Fruit fly (Drosophila melanogaster) whole organism, embryonic: ENCODE results near the gene CG16758.

Experiments
- CG10979 ChIP-seq: fragments of 200-800 bp; sonication (Bioruptor generic); optimal IDR thresholded peaks from 2 replicates; lab custom pipeline; 2018; ENCODE audit warnings: missing biosample characterization, mild to moderate bottlenecking, missing genetic modification characterization, moderate library complexity
- CG11085 ChIP-seq: fragments of 200-800 bp; sonication (Bioruptor generic); IDR thresholded peaks from 2 replicates; pipeline ENCODE4 v1.3.6; 2022; ENCODE audit warnings: missing biosample characterization, missing genetic modification characterization
- CG11398 ChIP-seq: fragments of 200-800 bp; sonication (Bioruptor generic); optimal IDR thresholded peaks from 2 replicates; lab custom pipeline; 2016; ENCODE audit warnings: missing biosample characterization, missing genetic modification characterization
- CG11696 ChIP-seq: fragments of 200-800 bp; sonication (Bioruptor generic); IDR thresholded peaks from 2 replicates; pipeline ENCODE4 v1.3.6; 2022; ENCODE audit warnings: missing biosample characterization, missing genetic modification characterization
- CG12391 ChIP-seq: fragments of 200-800 bp; sonication (Bioruptor generic); optimal IDR thresholded peaks from 3 replicates; lab custom pipeline; 2018; ENCODE audit warnings: missing biosample characterization, mild to moderate bottlenecking, missing genetic modification characterization, moderate library complexity
- CG15073 ChIP-seq: fragments of 200-800 bp; sonication (Bioruptor generic); optimal IDR thresholded peaks from 2 replicates; lab custom pipeline; 2016; ENCODE audit warnings: missing biosample characterization, missing genetic modification characterization
- CG16815 ChIP-seq: fragments of 200-800 bp; sonication (Bioruptor generic); optimal IDR thresholded peaks from 3 replicates; lab custom pipeline; 2017; ENCODE audit warnings: missing biosample characterization, mild to moderate bottlenecking, missing genetic modification characterization
- CG16863 ChIP-seq: fragments of 200-800 bp; sonication (Bioruptor generic); optimal IDR thresholded peaks from 3 replicates; lab custom pipeline; 2016; ENCODE audit warnings: missing biosample characterization, missing genetic modification characterization
- CG17328 ChIP-seq: fragments of 200-800 bp; sonication (Bioruptor generic); IDR thresholded peaks from 2 replicates; pipeline ENCODE4 v1.3.6; 2022; ENCODE audit warnings: missing biosample characterization, missing genetic modification characterization
- CG1832 ChIP-seq: fragments of 200-800 bp; sonication (Bioruptor generic); optimal IDR thresholded peaks from 2 replicates; lab custom pipeline; 2017; ENCODE audit warnings: missing biosample characterization, mild to moderate bottlenecking, missing genetic modification characterization, inconsistent platforms
- CG2712 ChIP-seq: fragments of 200-800 bp; optimal IDR thresholded peaks from 3 replicates; lab custom pipeline; 2019; ENCODE audit warnings: missing biosample characterization, mild to moderate bottlenecking, missing genetic modification characterization, moderate library complexity
- CG34224 ChIP-seq: fragments of 200-800 bp; sonication (Bioruptor generic); IDR thresholded peaks from 3 replicates; pipeline ENCODE4 v1.3.6; 2022; ENCODE audit warnings: missing biosample characterization, missing genetic modification characterization; ENCODE audit not compliant: partially characterized antibody
- CG3847 ChIP-seq: fragments of 200-800 bp; sonication (Bioruptor generic); IDR thresholded peaks from 2 replicates; pipeline ENCODE4 v1.3.6; 2022; ENCODE audit warnings: missing biosample characterization, missing genetic modification characterization
- CG4404 ChIP-seq: fragments of 200-800 bp; sonication (Bioruptor generic); IDR thresholded peaks from 2 replicates; pipeline ENCODE4 v1.3.6; 2022; ENCODE audit warnings: missing biosample characterization, missing genetic modification characterization
- CG6254 ChIP-seq: fragments of 200-800 bp; sonication (Bioruptor generic); optimal IDR thresholded peaks from 3 replicates; lab custom pipeline; 2017; ENCODE audit warnings: mild to moderate bottlenecking, missing biosample characterization, missing genetic modification reagents, missing genetic modification characterization
- CG7786 ChIP-seq: fragments of 200-800 bp; sonication (Bioruptor generic); optimal IDR thresholded peaks from 2 replicates; lab custom pipeline; 2016; ENCODE audit warnings: missing biosample characterization, missing genetic modification characterization
- CG8924 ChIP-seq: fragments of 200-800 bp; optimal IDR thresholded peaks from 3 replicates; lab custom pipeline; 2019; ENCODE audit warnings: missing biosample characterization, mild to moderate bottlenecking, missing genetic modification characterization, moderate library complexity
- CG9727 ChIP-seq: fragments of 200-800 bp; sonication (Bioruptor generic); optimal IDR thresholded peaks from 3 replicates; lab custom pipeline; 2017; ENCODE audit warnings: missing biosample characterization, mild to moderate bottlenecking, missing genetic modification characterization
- D ChIP-seq, 2 experiments: fragments of 200-800 bp in 1 of 2; fragments of >200 bp in 1 of 2; sonication (Bioruptor generic) in 1 of 2; optimal IDR thresholded peaks; 2 replicates in 1 of 2; 3 replicates in 1 of 2; lab custom pipeline; 2017; ENCODE audit warnings: mild to moderate bottlenecking in 1 of 2, missing biosample characterization in 1 of 2, missing genetic modification characterization in 1 of 2, missing genetic modification reagents in 1 of 2
- D19A ChIP-seq: fragments of 200-800 bp; optimal IDR thresholded peaks from 3 replicates; lab custom pipeline; 2019; ENCODE audit warnings: missing biosample characterization, mild to moderate bottlenecking, missing genetic modification characterization, moderate library complexity
- Dp ChIP-seq: fragments of 200-800 bp; sonication (Bioruptor generic); optimal IDR thresholded peaks from 2 replicates; lab custom pipeline; 2018; ENCODE audit warnings: missing biosample characterization, mild to moderate bottlenecking, missing genetic modification characterization, moderate library complexity
- Elba2 ChIP-seq: fragments of 200-800 bp; sonication (Bioruptor generic); optimal IDR thresholded peaks from 3 replicates; lab custom pipeline; 2016; ENCODE audit warnings: missing biosample characterization, missing genetic modification characterization
- GATAe ChIP-seq: fragments of 200-800 bp; sonication (Bioruptor generic); conservative IDR thresholded peaks from 2 replicates; pipeline ENCODE4 v1.3.6; 2022; ENCODE audit warnings: missing biosample characterization, missing genetic modification characterization
- Hr51 ChIP-seq, 2 experiments: fragments of 200-800 bp; sonication (Bioruptor generic); optimal IDR thresholded peaks; 2 replicates in 1 of 2; 3 replicates in 1 of 2; lab custom pipeline; 2016 to 2018; ENCODE audit warnings: missing biosample characterization in 2 of 2, missing genetic modification characterization in 2 of 2, mild to moderate bottlenecking in 1 of 2, moderate library complexity in 1 of 2
- Lim3 ChIP-seq: fragments of 200-800 bp; sonication (Bioruptor generic); IDR thresholded peaks from 2 replicates; pipeline ENCODE4 v1.3.6; 2022; ENCODE audit warnings: missing biosample characterization, missing genetic modification characterization
- Med ChIP-seq: fragments of 200-800 bp; sonication (Bioruptor generic); peaks from one replicate; lab custom pipeline; 2016; ENCODE audit warnings: missing biosample characterization, missing genetic modification characterization, mild to moderate bottlenecking, inconsistent platforms, moderate library complexity
- NC2α ChIP-seq: fragments of 200-800 bp; sonication (Bioruptor generic); optimal IDR thresholded peaks from 2 replicates; lab custom pipeline; 2016; ENCODE audit warnings: missing biosample characterization, missing genetic modification characterization
- Nf-YB ChIP-seq: fragments of 200-800 bp; sonication (Bioruptor generic); optimal IDR thresholded peaks from 3 replicates; lab custom pipeline; 2019; ENCODE audit warnings: missing biosample characterization, mild to moderate bottlenecking, missing genetic modification characterization, moderate library complexity
- Oli ChIP-seq: fragments of 200-800 bp; sonication (Bioruptor generic); optimal IDR thresholded peaks from 2 replicates; lab custom pipeline; 2018; ENCODE audit warnings: missing biosample characterization, mild to moderate bottlenecking, missing genetic modification characterization, moderate library complexity
- Optix ChIP-seq: fragments of 200-800 bp; sonication (Bioruptor generic); IDR thresholded peaks from 3 replicates; pipeline ENCODE4 v1.3.6; 2022; ENCODE audit warnings: missing biosample characterization, missing genetic modification characterization
- Xrp1 ChIP-seq: fragments of 200-800 bp; sonication (Bioruptor generic); IDR thresholded peaks from 2 replicates; pipeline ENCODE4 v1.3.6; 2022; ENCODE audit warnings: missing biosample characterization, missing genetic modification characterization
- ato ChIP-seq: fragments of 200-800 bp; sonication (Bioruptor generic); IDR thresholded peaks from 2 replicates; pipeline ENCODE4 v1.3.6; 2022; ENCODE audit warnings: missing biosample characterization, missing genetic modification characterization; ENCODE audit not compliant: partially characterized antibody
- chinmo ChIP-seq: fragments of 200-800 bp; sonication (Bioruptor generic); IDR thresholded peaks from 4 replicates; pipeline ENCODE4 v1.3.6; 2022; ENCODE audit warnings: missing biosample characterization, missing genetic modification characterization; ENCODE audit not compliant: partially characterized antibody
- crc ChIP-seq: fragments of 200-800 bp; sonication (Bioruptor generic); optimal IDR thresholded peaks from 2 replicates; lab custom pipeline; 2016; ENCODE audit warnings: missing biosample characterization, missing genetic modification characterization
- crol ChIP-seq: fragments of 200-800 bp; sonication (Bioruptor generic); IDR thresholded peaks from 2 replicates; pipeline ENCODE4 v1.3.6; 2022; ENCODE audit warnings: missing biosample characterization, missing genetic modification characterization
- dmrt99B ChIP-seq: fragments of 200-800 bp; sonication (Bioruptor generic); optimal IDR thresholded peaks from 2 replicates; lab custom pipeline; 2018; ENCODE audit warnings: missing biosample characterization, mild to moderate bottlenecking, missing genetic modification characterization, moderate library complexity
- gcm2 ChIP-seq: fragments of 200-800 bp; sonication (Bioruptor generic); optimal IDR thresholded peaks from 2 replicates; lab custom pipeline; 2016; ENCODE audit warnings: missing biosample characterization, missing genetic modification characterization
- gsb ChIP-seq: fragments of 200-800 bp; sonication (Bioruptor generic); IDR thresholded peaks from 2 replicates; pipeline ENCODE4 v1.3.6; 2022; ENCODE audit warnings: missing biosample characterization, missing genetic modification characterization
- lmd ChIP-seq: fragments of 200-800 bp; sonication (Bioruptor generic); IDR thresholded peaks from 2 replicates; pipeline ENCODE4 v1.3.6; 2022; ENCODE audit warnings: missing biosample characterization, missing genetic modification characterization
- mam ChIP-seq: fragments of 200-800 bp; sonication (Bioruptor generic); optimal IDR thresholded peaks from 3 replicates; lab custom pipeline; 2016; ENCODE audit warnings: missing biosample characterization, missing genetic modification characterization
- nmo ChIP-seq: fragments of 200-800 bp; sonication (Bioruptor generic); optimal IDR thresholded peaks from 2 replicates; lab custom pipeline; 2018; ENCODE audit warnings: missing biosample characterization, mild to moderate bottlenecking, missing genetic modification characterization, moderate library complexity
- nom ChIP-seq: fragments of 200-800 bp; sonication (Bioruptor generic); optimal IDR thresholded peaks from 2 replicates; lab custom pipeline; 2017; ENCODE audit warnings: missing biosample characterization, missing genetic modification characterization, mild to moderate bottlenecking, moderate library complexity, missing genetic modification reagents
- phol ChIP-seq: fragments of 200-800 bp; sonication (Bioruptor generic); optimal IDR thresholded peaks from 3 replicates; lab custom pipeline; 2018; ENCODE audit warnings: missing biosample characterization, mild to moderate bottlenecking, missing genetic modification characterization, moderate library complexity
- pum ChIP-seq: fragments of 200-800 bp; sonication (Bioruptor generic); optimal IDR thresholded peaks from 2 replicates; lab custom pipeline; 2016; ENCODE audit warnings: missing biosample characterization, missing genetic modification characterization
- ranshi ChIP-seq: fragments of 200-800 bp; sonication (Bioruptor generic); IDR thresholded peaks from 2 replicates; pipeline ENCODE4 v1.3.6; 2022; ENCODE audit warnings: missing biosample characterization, missing genetic modification characterization
- salm ChIP-seq: fragments of 200-800 bp; sonication (Bioruptor generic); optimal IDR thresholded peaks from 2 replicates; lab custom pipeline; 2018; ENCODE audit warnings: missing biosample characterization, mild to moderate bottlenecking, missing genetic modification characterization
- ssp ChIP-seq: fragments of 200-800 bp; sonication (Bioruptor generic); IDR thresholded peaks from 2 replicates; pipeline ENCODE4 v1.3.6; 2022; ENCODE audit warnings: missing biosample characterization, missing genetic modification characterization
- usp ChIP-seq: fragments of >200 bp; optimal IDR thresholded peaks from 2 replicates; lab custom pipeline; 2017; ENCODE audit warnings: missing biosample characterization, missing genetic modification characterization
- vvl ChIP-seq: fragments of 200-800 bp; sonication (Bioruptor generic); IDR thresholded peaks from 2 replicates; pipeline ENCODE4 v1.3.6; 2022; ENCODE audit warnings: missing biosample characterization, missing genetic modification characterization
- wdn ChIP-seq: fragments of 200-800 bp; sonication (Bioruptor generic); IDR thresholded peaks from 2 replicates; pipeline ENCODE4 v1.3.6; 2022; ENCODE audit warnings: missing biosample characterization, missing genetic modification characterization

Gene CG16758

DNA sequence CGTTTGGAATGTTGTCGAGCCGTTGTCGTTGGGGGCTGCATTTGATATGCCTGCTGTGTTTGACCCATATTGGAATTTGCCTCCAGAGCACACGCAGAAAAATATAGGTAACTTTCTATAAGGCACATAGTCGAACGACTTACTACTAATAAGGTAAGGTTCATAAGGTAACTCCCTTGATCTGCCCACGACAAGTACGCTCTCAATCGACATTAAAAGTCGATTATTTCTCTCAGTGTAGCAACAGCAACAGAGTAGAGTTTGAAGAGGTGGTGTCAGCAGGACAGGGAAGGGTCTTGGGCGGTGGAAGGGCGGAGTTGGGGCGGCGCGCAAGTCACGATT, 30.3 kb upstream of the CG16758 start (continued):
- TF ChIP-seq CG10979 (tag; lab: Kevin White, UChicago) = peak; percentile 47
- TF ChIP-seq lmd (GFP tag; lab: Robert Waterston, UW) = 0 out of 2 replicates have a peak, but pooled peaks have one; percentile 20
- TF ChIP-seq nmo (GFP tag; lab: Kevin White, UChicago) = peak; percentile 20
- peak; percentile 53 for TF ChIP-seq vvl
- no peak for TF ChIP-seq Dp (GFP tag; lab: Kevin White, UChicago)
- no peak for TF ChIP-seq Elba2 (GFP tag; lab: Kevin White, UChicago)
- no peak for TF ChIP-seq Nf-YB (GFP tag; lab: Kevin White, UChicago)
- no peak for TF ChIP-seq gsb (GFP tag; lab: Robert Waterston, UW)
- 0 out of 2 replicates have a peak, but pooled peaks have one; percentile 32 for TF ChIP-seq CG17328 (GFP tag; lab: Robert Waterston, UW)
- TF ChIP-seq crol = peak; percentile 10; the same call in 1 of the 2 replicates
- peak; percentile 14 for TF ChIP-seq CG2712
- TF ChIP-seq CG7786 (GFP tag; lab: Kevin White, UChicago) = peak; percentile 21
- TF ChIP-seq CG16863 (GFP tag; lab: Kevin White, UChicago) = peak; percentile 18
- TF ChIP-seq CG34224 = no peak
- no peak for TF ChIP-seq salm (tag; lab: Kevin White, UChicago)
- TF ChIP-seq D (optimal IDR thresholded peaks at IDR 0.05; lab: Kevin White, UChicago) = no peak
- peak; percentile 31 for TF ChIP-seq D (GFP tag; optimal IDR thresholded peaks at IDR 0.05; lab: Kevin White, UChicago)
- peak; percentile 41 for TF ChIP-seq phol
- peak; percentile 49; the same call in 1 of the 2 replicates for TF ChIP-seq Xrp1 (GFP tag; lab: Robert Waterston, UW)
- TF ChIP-seq ranshi = peak; percentile 52; the same call in 1 of the 2 replicates
- TF ChIP-seq Hr51 (GFP tag; optimal IDR thresholded peaks at IDR 0.05; lab: Kevin White, UChicago) = no peak
- peak; percentile 1 for TF ChIP-seq CG12391 (tag; lab: Kevin White, UChicago)
- no peak for TF ChIP-seq CG16815
- TF ChIP-seq CG9727 (GFP tag; lab: Kevin White, UChicago) = peak; percentile 15
- no peak for TF ChIP-seq ssp (GFP tag; lab: Robert Waterston, UW)
- 0 out of 2 replicates have a peak, but pooled peaks have one; percentile 25 for TF ChIP-seq wdn (GFP tag; lab: Robert Waterston, UW)
- TF ChIP-seq Oli (tag; lab: Kevin White, UChicago) = peak; percentile 21
- peak; percentile 21 for TF ChIP-seq dmrt99B (tag; lab: Kevin White, UChicago)
- no peak for TF ChIP-seq CG6254 (GFP tag; lab: Kevin White, UChicago)

DNA sequence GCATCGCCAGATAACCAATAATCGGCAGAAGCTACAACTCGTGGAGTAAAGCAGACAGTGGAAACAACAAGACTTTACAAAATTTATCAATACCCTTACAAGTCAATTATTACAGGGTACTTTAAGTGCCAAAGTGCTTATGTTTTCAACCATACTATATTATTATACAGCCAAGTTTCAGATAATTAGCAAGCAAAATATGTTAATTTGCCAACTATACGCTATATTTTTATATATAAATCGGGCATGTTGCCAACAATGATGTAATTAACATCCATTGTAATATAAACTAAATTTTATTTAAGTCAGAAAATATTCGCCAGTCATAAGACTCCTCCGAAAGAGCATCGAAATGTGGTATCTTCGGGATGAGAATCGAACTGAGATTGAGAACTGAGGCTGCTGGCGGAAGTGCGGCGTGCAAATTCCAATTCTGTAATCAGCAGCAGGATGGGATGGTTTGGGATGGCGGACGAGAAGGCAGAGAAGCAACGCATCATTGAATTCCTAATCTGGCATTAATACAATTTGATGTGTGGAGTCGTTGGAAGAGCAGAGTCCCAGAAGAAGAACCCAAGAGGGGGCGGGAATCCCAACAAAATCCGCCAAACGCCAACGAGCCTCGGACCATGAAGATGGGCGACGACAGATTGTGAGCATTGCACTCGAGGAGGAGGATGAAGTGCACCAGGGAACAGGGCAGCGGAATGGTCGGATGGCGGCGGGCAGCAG, 29.8 kb upstream of the CG16758 start:
- TF ChIP-seq Med (GFP tag; lab: Kevin White, UChicago) = peak; percentile 25
- no peak for TF ChIP-seq CG1832
- TF ChIP-seq D19A = peak; percentile 62
- no peak for TF ChIP-seq CG15073
- peak; percentile 2 for TF ChIP-seq nom (GFP tag; lab: Kevin White, UChicago)
- no peak for TF ChIP-seq CG4404 (GFP tag; lab: Robert Waterston, UW)
- TF ChIP-seq CG11085 (GFP tag; lab: Robert Waterston, UW) = no peak
- no peak for TF ChIP-seq usp
- TF ChIP-seq crc (GFP tag; lab: Kevin White, UChicago) = no peak
- 0 out of 4 replicates have a peak, but pooled peaks have one; percentile 6 for TF ChIP-seq chinmo (GFP tag; lab: Robert Waterston, UW)
- TF ChIP-seq mam (GFP tag; lab: Kevin White, UChicago) = no peak
- no peak for TF ChIP-seq CG3847 (GFP tag; lab: Robert Waterston, UW)
- no peak for TF ChIP-seq NC2α
- TF ChIP-seq ato (GFP tag; lab: Robert Waterston, UW) = no peak
- no peak for TF ChIP-seq CG8924 (tag; lab: Kevin White, UChicago)
- TF ChIP-seq pum (GFP tag; lab: Kevin White, UChicago) = no peak
- TF ChIP-seq CG7786 (GFP tag; lab: Kevin White, UChicago) = no peak
- TF ChIP-seq Optix = no peak
- no peak for TF ChIP-seq Lim3 (GFP tag; lab: Robert Waterston, UW)
- no peak for TF ChIP-seq GATAe
- TF ChIP-seq CG11696 (GFP tag; lab: Robert Waterston, UW) = no peak
- TF ChIP-seq gcm2 (GFP tag; lab: Kevin White, UChicago) = no peak
- no peak for TF ChIP-seq CG11398 (GFP tag; lab: Kevin White, UChicago)
